Fruit fly (Drosophila melanogaster): Measurements from ENCODE around the gene CG4849.

The CG4849 gene

DNA sequence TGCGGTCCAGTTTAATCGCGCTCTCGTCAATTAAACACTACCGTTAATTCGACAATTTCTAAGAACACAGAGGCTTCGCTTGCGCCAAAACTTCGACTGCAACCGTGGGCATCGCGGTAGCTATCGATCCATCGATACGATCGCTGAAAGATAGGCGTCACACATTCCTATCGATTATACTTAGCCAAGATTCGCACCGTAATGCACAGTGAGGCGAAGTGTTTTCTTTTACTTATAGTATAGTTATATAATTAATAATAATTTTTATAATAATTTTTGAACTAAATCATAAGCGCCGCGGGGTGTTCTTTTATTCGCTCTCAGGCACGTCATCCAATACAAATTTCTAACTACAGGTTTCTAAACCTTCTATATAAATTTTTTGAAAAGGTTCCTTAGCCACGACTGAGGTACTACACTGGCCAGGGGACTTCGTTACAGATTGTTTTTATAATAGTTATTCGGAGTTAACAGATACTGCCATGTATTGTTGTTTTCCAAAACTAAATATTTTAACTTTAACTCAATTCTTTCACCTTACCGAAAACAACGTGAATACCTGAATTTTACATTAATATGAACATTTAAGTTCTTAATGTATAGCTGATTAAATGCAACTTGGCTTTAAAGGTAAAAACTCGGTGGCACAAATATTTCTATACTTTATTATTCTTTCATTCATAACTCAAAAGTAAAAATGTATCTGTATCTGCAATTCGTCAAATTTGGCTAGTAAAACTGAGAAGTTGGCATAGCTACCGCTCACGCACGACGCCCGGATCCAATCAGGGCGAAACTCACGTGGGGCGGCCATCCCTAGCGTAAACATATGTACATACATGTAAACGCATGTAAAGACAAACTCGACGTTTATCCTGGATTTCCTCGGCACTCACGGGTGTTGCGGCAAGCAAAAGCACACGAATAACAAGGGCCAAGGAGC, 25.2 kb upstream of the CG4849 start, which contains the start of the genes NSD and BOD1 (continued):
- TF ChIP-seq Hand (GFP tag; optimal IDR thresholded peaks at IDR 0.05) = no peak
- peak; percentile 49 for TF ChIP-seq CG17829 (tag; optimal IDR thresholded peaks at IDR 0.05)
- no peak for TF ChIP-seq bab2 (GFP tag; optimal IDR thresholded peaks at IDR 0.05)
- TF ChIP-seq CG10366 (GFP tag; IDR thresholded peaks at IDR 0.05) = peak; percentile 68
- TF ChIP-seq CG17568 (GFP tag; optimal IDR thresholded peaks at IDR 0.05) = no peak
- TF ChIP-seq CG17912 (GFP tag; optimal IDR thresholded peaks at IDR 0.05) = no peak
- no peak for TF ChIP-seq shn (GFP tag; optimal IDR thresholded peaks at IDR 0.05)
- TF ChIP-seq scrt (GFP tag; optimal IDR thresholded peaks at IDR 0.05) = no peak
- no peak for TF ChIP-seq CG15073 (GFP tag; optimal IDR thresholded peaks at IDR 0.05)
- peak; percentile 66 for TF ChIP-seq Ada2b (GFP tag; IDR thresholded peaks at IDR 0.05)
- TF ChIP-seq usp (GFP tag; optimal IDR thresholded peaks at IDR 0.05) = no peak
- TF ChIP-seq CG10321 (GFP tag; IDR thresholded peaks at IDR 0.05) = no peak
- 0 out of 2 replicates have a peak, but pooled peaks have one; percentile 46 for TF ChIP-seq CG1024 (GFP tag; IDR thresholded peaks at IDR 0.05)
- TF ChIP-seq wor (GFP tag; IDR thresholded peaks at IDR 0.05) = peak; percentile 27; the same call in 1 of the 2 replicates
- peak; percentile 43; the same call in 2 of the 3 replicates for TF ChIP-seq CG14050 (GFP tag; IDR thresholded peaks at IDR 0.05)
- no peak for TF ChIP-seq kay (GFP tag; optimal IDR thresholded peaks at IDR 0.05)
- no peak for TF ChIP-seq CG11093 (GFP tag; IDR thresholded peaks at IDR 0.05)
- no peak for TF ChIP-seq CG3838 (GFP tag; optimal IDR thresholded peaks at IDR 0.05)
- TF ChIP-seq TFAM (GFP tag; optimal IDR thresholded peaks at IDR 0.05) = no peak
- TF ChIP-seq lab (GFP tag; optimal IDR thresholded peaks at IDR 0.05) = peak; percentile 42
- no peak for TF ChIP-seq Bteb2 (GFP tag; optimal IDR thresholded peaks at IDR 0.05)
- peak in 1 of 3 experiments; percentile 19 for TF ChIP-seq lola (GFP tag; optimal IDR thresholded peaks at IDR 0.05)
- TF ChIP-seq ara (GFP tag; IDR thresholded peaks at IDR 0.05) = peak; percentile 49
- peak; percentile 24 for TF ChIP-seq Antp (GFP tag; optimal IDR thresholded peaks at IDR 0.05)
- TF ChIP-seq pros (GFP tag; optimal IDR thresholded peaks at IDR 0.05) = no peak
- peak; percentile 81 for TF ChIP-seq sisA (GFP tag; IDR thresholded peaks at IDR 0.05)
- peak; percentile 81 for TF ChIP-seq CG2129 (GFP tag; IDR thresholded peaks at IDR 0.05; ENCODE audit: partially characterized antibody)
- peak; percentile 47 for TF ChIP-seq onecut (GFP tag; IDR thresholded peaks at IDR 0.05)
- no peak for TF ChIP-seq exex (tag; optimal IDR thresholded peaks at IDR 0.05)
- no peak for TF ChIP-seq nau (GFP tag; optimal IDR thresholded peaks at IDR 0.05)
- TF ChIP-seq disco-r (GFP tag; optimal IDR thresholded peaks at IDR 0.05) = no peak
- no peak for TF ChIP-seq pan (optimal IDR thresholded peaks at IDR 0.05)
- TF ChIP-seq pan (GFP tag; optimal IDR thresholded peaks at IDR 0.05 in 1 of 2, IDR thresholded peaks at IDR 0.05 in 1 of 2) = peak in 1 of 2 experiments; percentile 66
- no peak for TF ChIP-seq rib (GFP tag; IDR thresholded peaks at IDR 0.05)
- TF ChIP-seq Scr (GFP tag; IDR thresholded peaks at IDR 0.05; ENCODE audit: partially characterized antibody) = peak; percentile 85
- peak; percentile 37 for TF ChIP-seq CG18619 (GFP tag; optimal IDR thresholded peaks at IDR 0.05)
- TF ChIP-seq pnt (GFP tag; optimal IDR thresholded peaks at IDR 0.05) = no peak
- peak; percentile 88 for TF ChIP-seq Sry-δ (GFP tag; optimal IDR thresholded peaks at IDR 0.05)
- peak; percentile 63; the same call in 1 of the 2 replicates for TF ChIP-seq Rx (GFP tag; IDR thresholded peaks at IDR 0.05)
- TF ChIP-seq mld (GFP tag; IDR thresholded peaks at IDR 0.05; ENCODE audit: partially characterized antibody) = peak; percentile 95
- no peak for TF ChIP-seq psq (GFP tag; optimal IDR thresholded peaks at IDR 0.05)
- TF ChIP-seq NFAT (GFP tag; IDR thresholded peaks at IDR 0.05) = peak; percentile 85
- no peak for TF ChIP-seq en (GFP tag; optimal IDR thresholded peaks at IDR 0.05)
- peak; percentile 28 for TF ChIP-seq CG13624 (GFP tag; optimal IDR thresholded peaks at IDR 0.05)
- TF ChIP-seq MBD-R2 (GFP tag; IDR thresholded peaks at IDR 0.05) = peak; percentile 88
- peak; percentile 54 for TF ChIP-seq CG8924 (tag; optimal IDR thresholded peaks at IDR 0.05)
- TF ChIP-seq Sox102F (GFP tag; optimal IDR thresholded peaks at IDR 0.05) = peak; percentile 40
- TF ChIP-seq Lhr (GFP tag; optimal IDR thresholded peaks at IDR 0.05) = no peak
- peak; percentile 98 for TF ChIP-seq amos (GFP tag; IDR thresholded peaks at IDR 0.05; ENCODE audit: partially characterized antibody)
